Fruit fly (Drosophila melanogaster) Kc167 (cell line): ENCODE data around the gene CG42809.
"Not testable (repeated sequence)": the region's sequence is repeated elsewhere in the genome, so short reads cannot be mapped to it uniquely, and the experiment has no call there.

Experiments
- Myc ChIP-seq: fragments of >200 bp; optimal IDR thresholded peaks from 2 replicates; lab custom pipeline; 2017; ENCODE audit warnings: missing external identifiers
- Sin3A ChIP-seq: fragments of >200 bp; optimal IDR thresholded peaks from 2 replicates; lab custom pipeline; 2018; ENCODE audit warnings: missing external identifiers
- h ChIP-seq: fragments of >200 bp; optimal IDR thresholded peaks from 3 replicates; lab custom pipeline; 2018; ENCODE audit warnings: missing external identifiers
- insv ChIP-seq: fragments of >200 bp; optimal IDR thresholded peaks from 3 replicates; lab custom pipeline; 2018; ENCODE audit warnings: missing external identifiers
- psq ChIP-seq: fragments of >200 bp; optimal IDR thresholded peaks from 2 replicates; lab custom pipeline; 2017; ENCODE audit warnings: missing external identifiers

DNA sequence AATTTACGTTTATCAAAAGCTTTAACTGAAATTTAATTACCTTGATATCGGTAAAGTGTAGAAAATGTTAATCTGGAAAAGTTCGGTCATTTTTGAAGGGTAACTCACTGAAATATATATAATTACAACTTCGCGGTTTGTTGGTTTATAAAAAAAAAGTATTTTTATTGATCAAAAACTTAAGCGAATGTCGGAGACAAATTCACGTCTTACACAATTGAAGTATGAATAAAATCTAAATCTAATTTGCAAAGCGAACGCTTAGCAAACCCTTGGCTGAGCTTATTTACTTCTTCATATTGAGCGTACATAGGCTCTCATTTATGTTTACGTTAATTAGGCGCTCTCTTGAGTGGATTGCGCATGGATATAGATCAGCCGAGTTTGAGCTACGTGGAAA lies 7.9 kb upstream of the CG42809 start, which contains the start of gene Hsp60D:
- not testable (repeated sequence) for TF ChIP-seq psq; h (lab: Kevin White, UChicago); insv (lab: Kevin White, UChicago); Myc (lab: Kevin White, UChicago); Sin3A
